Worm (Caenorhabditis elegans): Measurements from ENCODE around the gene Y51A2B.6.

Y51A2B.6 gene

ce11 chrV:18371028-18371427, 23.1 kb downstream of the Y51A2B.6 start:
- TF ChIP-seq hmg-4 (GFP tag; optimal IDR thresholded peaks at IDR 0.05) (no peak), scrt-1 (GFP tag; IDR thresholded peaks at IDR 0.05) (no peak), pes-1 (GFP tag; IDR thresholded peaks at IDR 0.05) (no peak), tbx-11 (GFP tag; IDR thresholded peaks at IDR 0.05) (no peak), ceh-36 (tag; optimal IDR thresholded peaks at IDR 0.05) (no peak), ceh-13 (GFP tag; optimal IDR thresholded peaks at IDR 0.05) (no peak)

DNA sequence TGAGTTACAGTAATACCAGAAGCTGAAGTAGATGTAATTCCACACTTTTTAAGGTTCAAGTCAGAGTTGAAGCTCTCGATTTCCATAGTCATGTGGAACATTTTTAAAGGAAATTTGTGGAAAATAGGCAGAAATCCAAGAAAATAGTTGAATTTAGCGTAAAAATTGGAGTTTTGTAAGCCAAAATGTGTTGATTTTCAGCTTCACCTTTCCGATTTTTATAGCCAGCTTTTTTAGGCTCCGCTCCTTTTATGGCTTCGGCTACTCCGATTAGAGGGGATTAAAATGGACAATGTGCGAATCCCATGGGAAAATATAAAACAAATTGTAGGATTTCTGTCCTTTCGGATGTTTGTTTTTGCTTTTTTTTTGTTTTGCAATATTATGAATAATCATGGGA, 25.8 kb downstream of the Y51A2B.6 start, which contains the start of gene C08E8.6:
C08E8.6 (minus strand) TSS at position 101 of the 400 bp plus-strand sequence.
- TF ChIP-seq B0310.2 (tag; optimal IDR thresholded peaks at IDR 0.05) (no peak), ama-1 (optimal IDR thresholded peaks at IDR 0.05) (no peak), aly-1 (tag; optimal IDR thresholded peaks at IDR 0.05) (no peak), F13C5.2 (tag; optimal IDR thresholded peaks at IDR 0.05) (no peak), tra-4 (tag; optimal IDR thresholded peaks at IDR 0.05) (no peak), flt-1 (GFP tag; IDR thresholded peaks at IDR 0.05) (no peak), hmbx-1 (tag; optimal IDR thresholded peaks at IDR 0.05) (no peak), ets-7 (tag; optimal IDR thresholded peaks at IDR 0.05) (no peak), tbx-11 (GFP tag; IDR thresholded peaks at IDR 0.05) (no peak), hmg-4 (GFP tag; optimal IDR thresholded peaks at IDR 0.05) (no peak)

DNA sequence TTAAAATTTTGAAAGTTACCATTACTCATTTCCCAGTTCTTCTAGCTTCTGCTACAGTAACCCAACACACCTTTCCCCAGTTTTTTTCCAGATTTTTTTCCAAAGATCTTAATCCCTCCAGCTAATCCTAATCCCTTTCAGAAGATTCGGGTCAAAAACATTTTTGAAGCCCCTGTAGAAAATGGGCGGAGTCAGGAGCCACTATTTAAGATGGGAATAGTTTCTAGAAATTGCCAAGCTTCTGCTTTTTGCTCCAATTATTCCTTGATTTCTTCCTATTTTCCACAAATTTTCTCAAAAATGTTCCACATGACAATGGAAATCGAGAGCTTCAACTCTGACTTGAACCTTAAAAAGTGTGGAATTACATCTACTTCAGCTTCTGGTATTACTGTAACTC, 29.5 kb downstream of the Y51A2B.6 start, which contains the start of gene C08E8.9:
C08E8.9 (plus strand) TSS at position 301 of the 400 bp plus-strand sequence.
- TF ChIP-seq tra-4 (tag; optimal IDR thresholded peaks at IDR 0.05) (no peak), tbx-37 (GFP tag; conservative IDR thresholded peaks at IDR 0.05) (no peak), hmg-4 (GFP tag; optimal IDR thresholded peaks at IDR 0.05) (no peak), aly-1 (tag; optimal IDR thresholded peaks at IDR 0.05) (no peak), ceh-36 (tag; optimal IDR thresholded peaks at IDR 0.05) (peak; percentile 57), scrt-1 (GFP tag; IDR thresholded peaks at IDR 0.05) (no peak), ets-7 (tag; optimal IDR thresholded peaks at IDR 0.05) (no peak), ama-1 (optimal IDR thresholded peaks at IDR 0.05) (no peak)

- TF ChIP-seq tra-4 (tag; optimal IDR thresholded peaks at IDR 0.05) (no peak), hnd-1 (tag; optimal IDR thresholded peaks at IDR 0.05) (no peak), hmg-4 (GFP tag; optimal IDR thresholded peaks at IDR 0.05) (no peak), F13C5.2 (tag; optimal IDR thresholded peaks at IDR 0.05) (no peak), ceh-13 (GFP tag; optimal IDR thresholded peaks at IDR 0.05) (no peak), tbx-11 (GFP tag; IDR thresholded peaks at IDR 0.05) (no peak), B0310.2 (tag; optimal IDR thresholded peaks at IDR 0.05) (no peak)
Observed at ce11 chrV:18362402-18362801, 31.7 kb downstream of the Y51A2B.6 start, which contains the start of gene C08E8.1. Gene C08E8.1 (minus strand): TSS chrV:18362502.

- TF ChIP-seq ama-1 (optimal IDR thresholded peaks at IDR 0.05) (no peak), hmbx-1 (tag; optimal IDR thresholded peaks at IDR 0.05) (no peak), flt-1 (GFP tag; IDR thresholded peaks at IDR 0.05) (no peak), pes-1 (GFP tag; IDR thresholded peaks at IDR 0.05) (no peak), ceh-13 (GFP tag; optimal IDR thresholded peaks at IDR 0.05) (no peak), aly-1 (tag; optimal IDR thresholded peaks at IDR 0.05) (no peak)
Observed at ce11 chrV:18359888-18360287, 34.2 kb downstream of the Y51A2B.6 start, which contains the start of gene C08E8.5. Gene C08E8.5 (minus strand): TSS chrV:18359988.

DNA sequence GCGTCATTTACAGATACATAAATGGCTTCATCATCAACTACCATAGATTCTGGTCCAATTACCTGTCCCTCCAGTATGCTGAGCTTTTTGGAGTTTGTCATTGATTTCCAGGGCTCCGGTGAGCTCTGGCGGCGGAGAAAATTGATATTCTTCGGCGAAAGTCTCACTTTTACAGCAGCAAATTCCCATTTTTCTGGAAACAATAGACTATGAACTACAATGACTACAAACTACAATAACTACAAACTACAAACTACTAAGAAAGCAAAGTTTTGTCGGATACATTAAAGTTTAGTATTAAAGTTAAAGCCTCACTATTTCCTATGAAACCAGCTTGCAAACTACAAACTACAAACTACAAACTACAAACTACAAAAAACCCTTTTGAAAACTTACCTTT, 38.4 kb downstream of the Y51A2B.6 start, which contains the start of gene C08E8.2:
C08E8.2 (minus strand) TSS at position 101 of the 400 bp plus-strand sequence.
- TF ChIP-seq F13C5.2 (tag; optimal IDR thresholded peaks at IDR 0.05) = no peak
- TF ChIP-seq ama-1 (optimal IDR thresholded peaks at IDR 0.05) = no peak
- no peak for TF ChIP-seq pes-1 (GFP tag; IDR thresholded peaks at IDR 0.05)

ce11 chrV:18354299-18354698, 39.8 kb downstream of the Y51A2B.6 start:
- TF ChIP-seq pes-1 (GFP tag; IDR thresholded peaks at IDR 0.05) (no peak), tbx-37 (GFP tag; conservative IDR thresholded peaks at IDR 0.05) (no peak), tra-4 (tag; optimal IDR thresholded peaks at IDR 0.05) (no peak), ets-7 (tag; optimal IDR thresholded peaks at IDR 0.05) (no peak), hnd-1 (tag; optimal IDR thresholded peaks at IDR 0.05) (no peak), hmbx-1 (tag; optimal IDR thresholded peaks at IDR 0.05) (no peak), tbx-11 (GFP tag; IDR thresholded peaks at IDR 0.05) (no peak), B0310.2 (tag; optimal IDR thresholded peaks at IDR 0.05) (no peak), flt-1 (GFP tag; IDR thresholded peaks at IDR 0.05) (no peak), aly-1 (tag; optimal IDR thresholded peaks at IDR 0.05) (no peak), ceh-13 (GFP tag; optimal IDR thresholded peaks at IDR 0.05) (no peak), scrt-1 (GFP tag; IDR thresholded peaks at IDR 0.05) (no peak), sea-1 (GFP tag; conservative IDR thresholded peaks at IDR 0.05) (no peak), F13C5.2 (tag; optimal IDR thresholded peaks at IDR 0.05) (no peak), ceh-36 (tag; optimal IDR thresholded peaks at IDR 0.05) (no peak), ama-1 (optimal IDR thresholded peaks at IDR 0.05) (no peak)

DNA sequence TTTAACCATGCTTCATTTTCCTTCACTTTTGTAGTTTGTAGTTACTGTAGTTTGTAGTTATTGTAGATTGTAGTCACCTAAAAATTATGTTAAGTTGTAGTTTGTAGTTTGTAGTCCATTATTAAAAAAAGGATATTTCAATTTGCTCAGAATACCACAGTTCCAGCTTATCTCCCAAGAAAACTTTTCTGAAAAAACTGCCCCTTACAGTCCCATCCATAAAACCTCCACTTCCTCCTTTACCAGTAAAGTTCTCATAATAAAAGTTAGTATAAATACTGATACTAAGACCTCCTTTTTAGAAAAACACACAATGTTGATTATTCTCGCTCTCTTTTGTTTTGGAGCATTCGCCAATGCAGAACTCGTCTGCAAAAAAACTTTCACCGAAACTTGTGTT, 43.4 kb downstream of the Y51A2B.6 start, which contains the start of gene C08E8.11:
C08E8.11 (plus strand) TSS at position 301 of the 400 bp plus-strand sequence.
- TF ChIP-seq hmbx-1 (tag; optimal IDR thresholded peaks at IDR 0.05) (no peak), hmg-4 (GFP tag; optimal IDR thresholded peaks at IDR 0.05) (no peak), ama-1 (optimal IDR thresholded peaks at IDR 0.05) (no peak), hnd-1 (tag; optimal IDR thresholded peaks at IDR 0.05) (no peak)

DNA sequence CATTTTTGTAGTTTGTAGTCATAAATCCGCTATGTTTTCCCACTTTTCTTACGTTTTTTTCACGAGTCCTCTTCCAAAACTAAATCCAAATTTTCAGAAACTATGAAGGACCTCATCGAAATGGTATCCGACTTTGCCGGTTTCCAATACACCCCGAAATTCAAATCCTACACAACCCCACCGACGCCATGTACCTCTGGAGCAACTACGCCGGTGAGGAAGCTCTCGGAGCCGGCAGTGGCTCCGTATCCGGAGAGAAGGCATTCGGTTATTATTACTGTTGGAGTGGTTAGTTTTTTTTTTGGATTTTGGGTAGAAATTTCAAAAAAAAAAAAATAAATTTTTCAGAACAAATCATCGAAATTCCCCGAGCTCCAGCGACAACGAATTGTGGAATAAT, 44.1 kb downstream of the Y51A2B.6 start, which contains the start of gene C08E8.3:
C08E8.3 (plus strand) TSS at position 84 of the 400 bp plus-strand sequence.
- TF ChIP-seq ets-7 (tag; optimal IDR thresholded peaks at IDR 0.05) (no peak), F13C5.2 (tag; optimal IDR thresholded peaks at IDR 0.05) (no peak), ama-1 (optimal IDR thresholded peaks at IDR 0.05) (no peak), pes-1 (GFP tag; IDR thresholded peaks at IDR 0.05) (no peak), B0310.2 (tag; optimal IDR thresholded peaks at IDR 0.05) (no peak), tbx-37 (GFP tag; conservative IDR thresholded peaks at IDR 0.05) (no peak)
